Fruit fly (Drosophila melanogaster): Measurements from ENCODE around the gene CG3436.
A peak's percentile ranks its signal among the peaks of the same experiment; 100 is the strongest.

The CG3436 gene

dm6 chr2L:122167-123006, 33.4 kb upstream of the CG3436 start (continued):
- TF ChIP-seq CG17385 (GFP tag; optimal IDR thresholded peaks at IDR 0.05) (no peak), nerfin-2 (GFP tag; IDR thresholded peaks at IDR 0.05; ENCODE audit: partially characterized antibody) (no peak), tgo (GFP tag; IDR thresholded peaks at IDR 0.05) (no peak), eve (GFP tag; optimal IDR thresholded peaks at IDR 0.05) (peak in 1 of 2 experiments; percentile 55), D19B (GFP tag; optimal IDR thresholded peaks at IDR 0.05) (peak; percentile 95), CG12299 (tag; optimal IDR thresholded peaks at IDR 0.05) (no peak), btn (GFP tag; optimal IDR thresholded peaks at IDR 0.05) (no peak), kni (GFP tag; optimal IDR thresholded peaks at IDR 0.05) (no peak), dpn (GFP tag; optimal IDR thresholded peaks at IDR 0.05) (no peak), CG1024 (GFP tag; IDR thresholded peaks at IDR 0.05) (no peak), CG8765 (GFP tag; IDR thresholded peaks at IDR 0.05) (no peak), CG10654 (GFP tag; optimal IDR thresholded peaks at IDR 0.05) (no peak), Atf-2 (GFP tag; optimal IDR thresholded peaks at IDR 0.05) (no peak), CTCF (GFP tag; optimal IDR thresholded peaks at IDR 0.05) (peak; percentile 94), CG15479 (GFP tag; optimal IDR thresholded peaks at IDR 0.05) (no peak), CkIIα-i1 (GFP tag; IDR thresholded peaks at IDR 0.05) (no peak), CG7372 (GFP tag; IDR thresholded peaks at IDR 0.05) (no peak), CG7786 (GFP tag; optimal IDR thresholded peaks at IDR 0.05) (no peak), wor (GFP tag; IDR thresholded peaks at IDR 0.05) (no peak), ranshi (GFP tag; IDR thresholded peaks at IDR 0.05) (0 out of 2 replicates have a peak, but pooled peaks have one; percentile 9), CG34422 (GFP tag; IDR thresholded peaks at IDR 0.05) (no peak), CG10959 (GFP tag; IDR thresholded peaks at IDR 0.05) (no peak), Nf-YB (GFP tag; optimal IDR thresholded peaks at IDR 0.05) (no peak), tap (tag; optimal IDR thresholded peaks at IDR 0.05) (no peak), Ets65A (GFP tag) (peak; percentile 50), sens (GFP tag) (no peak), CG9437 (GFP tag; optimal IDR thresholded peaks at IDR 0.05) (no peak), CG13894 (tag; optimal IDR thresholded peaks at IDR 0.05) (peak; percentile 26), CG17829 (tag; optimal IDR thresholded peaks at IDR 0.05) (no peak), CG9932 (GFP tag; IDR thresholded peaks at IDR 0.05) (no peak), Adf1 (GFP tag; IDR thresholded peaks at IDR 0.05) (no peak), dmrt11E (tag; optimal IDR thresholded peaks at IDR 0.05) (no peak), CG17612 (GFP tag; IDR thresholded peaks at IDR 0.05) (no peak), CG13624 (GFP tag; optimal IDR thresholded peaks at IDR 0.05) (no peak), CG14667 (GFP tag; IDR thresholded peaks at IDR 0.05) (no peak)

- TF ChIP-seq CG4730 (GFP tag; IDR thresholded peaks at IDR 0.05) (no peak), Pdp1 (GFP tag; optimal IDR thresholded peaks at IDR 0.05) (peak in 1 of 2 experiments; percentile 57)
These were observed 32.9 kb upstream of the CG3436 start for dm6 chr2L:123007-123327.

- TF ChIP-seq Nf-YC (tag; optimal IDR thresholded peaks at IDR 0.05) (no peak), Bdp1 (GFP tag; optimal IDR thresholded peaks at IDR 0.05) (no peak), mirr (GFP tag; optimal IDR thresholded peaks at IDR 0.05) (peak; percentile 90), CG7987 (GFP tag; optimal IDR thresholded peaks at IDR 0.05) (peak; percentile 10), CG14050 (GFP tag; IDR thresholded peaks at IDR 0.05) (no peak), CG3847 (GFP tag; IDR thresholded peaks at IDR 0.05) (no peak), lab (GFP tag; optimal IDR thresholded peaks at IDR 0.05) (peak; percentile 48), sug (tag; optimal IDR thresholded peaks at IDR 0.05) (peak; percentile 71), hkb (optimal IDR thresholded peaks at IDR 0.05) (no peak), hkb (GFP tag; IDR thresholded peaks at IDR 0.05) (0 out of 2 replicates have a peak, but pooled peaks have one; percentile 7), cwo (GFP tag; optimal IDR thresholded peaks at IDR 0.05) (peak; percentile 35), org-1 (GFP tag; optimal IDR thresholded peaks at IDR 0.05) (no peak), Xbp1 (GFP tag; optimal IDR thresholded peaks at IDR 0.05) (no peak)
These were observed 30.2 kb upstream of the CG3436 start for dm6 chr2L:125364-126252.

Measured in whole organism, embryonic.